Worm (Caenorhabditis elegans) whole organism, L1 larva: Measurements from ENCODE around the gene pals-16.

Source experiments
- aha-1 ChIP-seq: fragments of 150-350 bp; optimal IDR thresholded peaks from 2 replicates; lab custom pipeline; 2014; ENCODE audit warnings: missing biosample characterization, missing genetic modification characterization
- aly-2 ChIP-seq: fragments of 150-350 bp; optimal IDR thresholded peaks from 2 replicates; lab custom pipeline; 2014; ENCODE audit warnings: missing biosample characterization, missing genetic modification characterization
- ceh-63 ChIP-seq: fragments of 200-800 bp; sonication (Bioruptor generic); optimal IDR thresholded peaks from 2 replicates; lab custom pipeline; 2018; ENCODE audit warnings: mild to moderate bottlenecking, missing genetic modification characterization, missing compliant biosample characterization
- fkh-10 ChIP-seq: sonication (generic microtip); optimal IDR thresholded peaks from 2 replicates; lab custom pipeline; 2017; ENCODE audit warnings: missing biosample characterization, missing genetic modification reagents, missing genetic modification characterization
- hlh-17 ChIP-seq: fragments of 200-800 bp; sonication (Bioruptor generic); optimal IDR thresholded peaks from 2 replicates; lab custom pipeline; 2018; ENCODE audit warnings: missing genetic modification characterization, mild to moderate bottlenecking, missing compliant biosample characterization, moderate library complexity, borderline replicate concordance

- TF ChIP-seq ceh-63 (GFP tag; lab: Kevin White, UChicago) = no peak
- TF ChIP-seq aha-1 (tag; lab: Kevin White, UChicago) = no peak
- no peak for TF ChIP-seq hlh-17 (GFP tag; lab: Kevin White, UChicago)
- no peak for TF ChIP-seq aly-2 (tag; lab: Kevin White, UChicago)
- no peak for TF ChIP-seq fkh-10 (GFP tag; lab: Kevin White, UChicago)
Measured at ce11 chrIII:1409139-1409538, 9.4 kb downstream of the pals-16 start, which contains the start of gene Y82E9BR.22.
